In genomic region chrIII:6138457-6138856, ce11 we compare ENCODE assay signal across 4 worm cellular contexts.
A peak's percentile ranks its signal among the peaks of the same experiment; 100 is the strongest.
TF ChIP-seq lines count a peak whose summit lies in the region.

No protein-coding gene starts in this region.

TF ChIP-seq in whole organism, L2 larva, 48 proteins besides CTCF, POLR2A, EP300 and RAD21:
- TF ChIP-seq lin-13 (GFP tag; optimal IDR thresholded peaks at IDR 0.05; lab: Kevin White, UChicago) (peak; percentile 12), ceh-82 (tag; optimal IDR thresholded peaks at IDR 0.05; lab: Kevin White, UChicago) (no peak), F13H6.1 (tag; optimal IDR thresholded peaks at IDR 0.05; lab: Kevin White, UChicago) (peak; percentile 82), ztf-11 (tag; optimal IDR thresholded peaks at IDR 0.05; lab: Kevin White, UChicago) (no peak), lin-11 (tag; optimal IDR thresholded peaks at IDR 0.05; lab: Kevin White, UChicago) (no peak), Y55F3AM.14 (GFP tag; optimal IDR thresholded peaks at IDR 0.05; lab: Kevin White, UChicago) (no peak), zag-1 (tag; optimal IDR thresholded peaks at IDR 0.05; lab: Kevin White, UChicago) (no peak), unc-55 (GFP tag; optimal IDR thresholded peaks at IDR 0.05; lab: Kevin White, UChicago) (peak; percentile 48), nhr-129 (tag; optimal IDR thresholded peaks at IDR 0.05; lab: Kevin White, UChicago) (peak; percentile 23), C34F6.9 (tag; optimal IDR thresholded peaks at IDR 0.05; lab: Kevin White, UChicago) (peak; percentile 32), sma-9 (GFP tag; optimal IDR thresholded peaks at IDR 0.05; lab: Kevin White, UChicago) (peak; percentile 13), sma-9 (tag; optimal IDR thresholded peaks at IDR 0.05; lab: Kevin White, UChicago) (no peak), aly-2 (tag; optimal IDR thresholded peaks at IDR 0.05; lab: Kevin White, UChicago) (no peak), egl-27 (tag; optimal IDR thresholded peaks at IDR 0.05; lab: Kevin White, UChicago) (no peak), lsy-2 (tag; optimal IDR thresholded peaks at IDR 0.05; lab: Kevin White, UChicago) (peak in 1 of 2 experiments; percentile 18), nhr-23 (tag; optimal IDR thresholded peaks at IDR 0.05; lab: Kevin White, UChicago) (no peak), sma-3 (GFP tag; optimal IDR thresholded peaks at IDR 0.05; lab: Kevin White, UChicago) (no peak), elt-3 (tag; optimal IDR thresholded peaks at IDR 0.05; lab: Kevin White, UChicago) (no peak)

TF ChIP-seq in whole organism, L4 larva, 104 proteins besides CTCF, POLR2A, EP300 and RAD21:
- TF ChIP-seq ceh-62 (tag; optimal IDR thresholded peaks at IDR 0.05; lab: Kevin White, UChicago) (no peak), rbr-2 (tag; optimal IDR thresholded peaks at IDR 0.05; lab: Kevin White, UChicago) (peak; percentile 4), egl-43 (GFP tag; IDR thresholded peaks at IDR 0.05; lab: Robert Waterston, UW) (peak; percentile 69; the same call in 1 of the 2 replicates), nhr-11 (tag; optimal IDR thresholded peaks at IDR 0.05; lab: Kevin White, UChicago) (peak; percentile 32), ctbp-1 (GFP tag; IDR thresholded peaks at IDR 0.05; lab: Robert Waterston, UW) (peak; percentile 69), lin-38 (GFP tag; IDR thresholded peaks at IDR 0.05; lab: Robert Waterston, UW) (0 out of 2 replicates have a peak, but pooled peaks have one; percentile 11), hlh-11 (tag; optimal IDR thresholded peaks at IDR 0.05; lab: Kevin White, UChicago) (peak; percentile 72), nhr-25 (tag; optimal IDR thresholded peaks at IDR 0.05; lab: Kevin White, UChicago; ENCODE audit: borderline replicate concordance, insufficient read depth) (no peak), mxl-3 (GFP tag; optimal IDR thresholded peaks at IDR 0.05; lab: Kevin White, UChicago) (peak; percentile 58), php-3 (GFP tag; IDR thresholded peaks at IDR 0.05; lab: Robert Waterston, UW) (no peak), hif-1 (tag; optimal IDR thresholded peaks at IDR 0.05; lab: Kevin White, UChicago) (peak in 1 of 2 experiments; percentile 29), set-16 (GFP tag; IDR thresholded peaks at IDR 0.05; lab: Robert Waterston, UW) (peak; percentile 86)

TF ChIP-seq in whole organism, late embryonic, 69 proteins besides CTCF, POLR2A, EP300 and RAD21:
- TF ChIP-seq sdc-2 (tag; optimal IDR thresholded peaks at IDR 0.05; lab: Kevin White, UChicago) (peak; percentile 28), ceh-34 (tag; optimal IDR thresholded peaks at IDR 0.05; lab: Kevin White, UChicago) (peak; percentile 38), hlh-30 (tag; optimal IDR thresholded peaks at IDR 0.05; lab: Kevin White, UChicago; ENCODE audit: insufficient read depth) (no peak), ttx-3 (tag; optimal IDR thresholded peaks at IDR 0.05; lab: Kevin White, UChicago) (no peak), sox-4 (tag; optimal IDR thresholded peaks at IDR 0.05; lab: Kevin White, UChicago) (peak; percentile 41), rnt-1 (tag; optimal IDR thresholded peaks at IDR 0.05; lab: Kevin White, UChicago) (peak; percentile 49), elt-2 (tag; optimal IDR thresholded peaks at IDR 0.05; lab: Kevin White, UChicago) (no peak), ceh-2 (tag; optimal IDR thresholded peaks at IDR 0.05; lab: Kevin White, UChicago) (no peak), ceh-45 (GFP tag; IDR thresholded peaks at IDR 0.05; lab: Robert Waterston, UW) (no peak), unc-55 (GFP tag; optimal IDR thresholded peaks at IDR 0.05; lab: Kevin White, UChicago) (peak; percentile 36), ceh-19 (GFP tag; optimal IDR thresholded peaks at IDR 0.05; lab: Kevin White, UChicago) (peak; percentile 48), tbx-2 (tag; optimal IDR thresholded peaks at IDR 0.05; lab: Kevin White, UChicago) (peak; percentile 73), hlh-6 (tag; optimal IDR thresholded peaks at IDR 0.05; lab: Kevin White, UChicago) (no peak), che-1 (tag; optimal IDR thresholded peaks at IDR 0.05; lab: Kevin White, UChicago) (no peak), nfya-1 (tag; optimal IDR thresholded peaks at IDR 0.05; lab: Kevin White, UChicago) (peak; percentile 14), C38D4.7 (GFP tag; optimal IDR thresholded peaks at IDR 0.05; lab: Kevin White, UChicago) (peak; percentile 12), unc-42 (tag; optimal IDR thresholded peaks at IDR 0.05; lab: Kevin White, UChicago) (no peak), nhr-232 (tag; optimal IDR thresholded peaks at IDR 0.05; lab: Kevin White, UChicago) (peak; percentile 5), pat-9 (tag; optimal IDR thresholded peaks at IDR 0.05; lab: Kevin White, UChicago) (peak; percentile 35), ceh-31 (tag; optimal IDR thresholded peaks at IDR 0.05; lab: Kevin White, UChicago) (peak; percentile 40), pax-1 (tag; optimal IDR thresholded peaks at IDR 0.05; lab: Kevin White, UChicago) (no peak), C08G9.2 (tag; optimal IDR thresholded peaks at IDR 0.05; lab: Kevin White, UChicago) (peak; percentile 32), ref-2 (tag; optimal IDR thresholded peaks at IDR 0.05; lab: Kevin White, UChicago) (no peak), ceh-18 (tag; optimal IDR thresholded peaks at IDR 0.05; lab: Kevin White, UChicago) (peak; percentile 79)

TF ChIP-seq in whole organism, mixed stage, embryonic, 35 proteins besides CTCF, POLR2A, EP300 and RAD21:
- TF ChIP-seq pha-4 (tag; optimal IDR thresholded peaks at IDR 0.05; lab: Kevin White, UChicago) (no peak), zip-8 (tag; optimal IDR thresholded peaks at IDR 0.05; lab: Kevin White, UChicago) (no peak), snpc-4 (tag; optimal IDR thresholded peaks at IDR 0.05; lab: Kevin White, UChicago) (no peak), nhr-2 (tag; optimal IDR thresholded peaks at IDR 0.05; lab: Kevin White, UChicago) (no peak), ces-1 (GFP tag; optimal IDR thresholded peaks at IDR 0.05; lab: Kevin White, UChicago) (peak; percentile 21), mep-1 (tag; optimal IDR thresholded peaks at IDR 0.05; lab: Kevin White, UChicago) (no peak), ceh-43 (GFP tag; optimal IDR thresholded peaks at IDR 0.05; lab: Kevin White, UChicago) (no peak), M03D4.4 (tag; optimal IDR thresholded peaks at IDR 0.05; lab: Kevin White, UChicago) (peak; percentile 43), hlh-1 (tag; optimal IDR thresholded peaks at IDR 0.05; lab: Kevin White, UChicago) (peak; percentile 72), ham-2 (GFP tag; optimal IDR thresholded peaks at IDR 0.05; lab: Kevin White, UChicago) (no peak), sptf-1 (tag; optimal IDR thresholded peaks at IDR 0.05; lab: Kevin White, UChicago) (peak; percentile 2), elt-3 (tag; optimal IDR thresholded peaks at IDR 0.05; lab: Kevin White, UChicago) (no peak), lin-13 (tag; optimal IDR thresholded peaks at IDR 0.05; lab: Kevin White, UChicago) (no peak), ztf-11 (tag; optimal IDR thresholded peaks at IDR 0.05; lab: Kevin White, UChicago) (no peak), nhr-76 (tag; optimal IDR thresholded peaks at IDR 0.05; lab: Kevin White, UChicago) (no peak), elt-1 (tag; optimal IDR thresholded peaks at IDR 0.05; lab: Kevin White, UChicago; ENCODE audit: borderline replicate concordance, insufficient read depth) (no peak), unc-120 (tag; optimal IDR thresholded peaks at IDR 0.05; lab: Kevin White, UChicago; ENCODE audit: poor library complexity, severe bottlenecking) (peak; percentile 91), mab-5 (tag; optimal IDR thresholded peaks at IDR 0.05; lab: Kevin White, UChicago) (no peak), unc-62 (GFP tag; optimal IDR thresholded peaks at IDR 0.05; lab: Kevin White, UChicago) (peak; percentile 86), nhr-12 (tag; optimal IDR thresholded peaks at IDR 0.05; lab: Kevin White, UChicago) (no peak), lin-32 (GFP tag; optimal IDR thresholded peaks at IDR 0.05; lab: Kevin White, UChicago) (no peak), blmp-1 (tag; optimal IDR thresholded peaks at IDR 0.05; lab: Kevin White, UChicago) (no peak), nhr-237 (tag; optimal IDR thresholded peaks at IDR 0.05; lab: Kevin White, UChicago) (no peak), unc-39 (tag; optimal IDR thresholded peaks at IDR 0.05; lab: Kevin White, UChicago) (no peak), mls-2 (tag; optimal IDR thresholded peaks at IDR 0.05; lab: Kevin White, UChicago) (peak; percentile 4), ceh-39 (tag; optimal IDR thresholded peaks at IDR 0.05; lab: Kevin White, UChicago) (no peak), nhr-28 (tag; optimal IDR thresholded peaks at IDR 0.05; lab: Kevin White, UChicago) (no peak), sem-2 (GFP tag; optimal IDR thresholded peaks at IDR 0.05; lab: Kevin White, UChicago) (no peak), lsy-2 (tag; optimal IDR thresholded peaks at IDR 0.05; lab: Kevin White, UChicago) (no peak), ceh-83 (GFP tag; optimal IDR thresholded peaks at IDR 0.05; lab: Kevin White, UChicago) (no peak), bed-3 (GFP tag; optimal IDR thresholded peaks at IDR 0.05; lab: Kevin White, UChicago) (no peak), tbx-8 (GFP tag; optimal IDR thresholded peaks at IDR 0.05; lab: Kevin White, UChicago) (no peak), drap-1 (GFP tag; optimal IDR thresholded peaks at IDR 0.05; lab: Kevin White, UChicago) (no peak), flh-1 (GFP tag; optimal IDR thresholded peaks at IDR 0.05; lab: Kevin White, UChicago) (no peak), cnd-1 (tag; optimal IDR thresholded peaks at IDR 0.05; lab: Kevin White, UChicago) (peak; percentile 15)
